Worm (Caenorhabditis elegans) whole organism, L2 larva: Measurements from ENCODE around the gene algn-12.

Source experiments
- C34F6.9 ChIP-seq: fragments of 150-350 bp; optimal IDR thresholded peaks from 2 replicates; lab custom pipeline; 2014; ENCODE audit warnings: missing biosample characterization, missing genetic modification characterization
- R02D3.7 ChIP-seq: fragments of 150-350 bp; optimal IDR thresholded peaks from 2 replicates; lab custom pipeline; 2014; ENCODE audit warnings: missing biosample characterization, missing genetic modification characterization
- ZK546.5 ChIP-seq: sonication (generic microtip); optimal IDR thresholded peaks from 2 replicates; lab custom pipeline; 2017; ENCODE audit warnings: missing biosample characterization, missing genetic modification characterization
- alr-1 ChIP-seq: fragments of 150-350 bp; optimal IDR thresholded peaks from 2 replicates; lab custom pipeline; 2014; ENCODE audit warnings: missing biosample characterization, missing genetic modification characterization
- aly-2 ChIP-seq: fragments of 150-350 bp; optimal IDR thresholded peaks from 2 replicates; lab custom pipeline; 2014; ENCODE audit warnings: missing biosample characterization, missing genetic modification characterization
- ama-1 ChIP-seq: fragments of 150-350 bp; optimal IDR thresholded peaks from 2 replicates; lab custom pipeline; 2018; ENCODE audit warnings: inconsistent platforms
- blmp-1 ChIP-seq: sonication (generic microtip); optimal IDR thresholded peaks from 2 replicates; lab custom pipeline; 2017; ENCODE audit warnings: missing genetic modification characterization, mild to moderate bottlenecking, missing compliant biosample characterization, antibody characterized with exemption, moderate library complexity; ENCODE audit not compliant: insufficient read depth
- ceh-16 ChIP-seq: fragments of 150-350 bp; optimal IDR thresholded peaks from 2 replicates; lab custom pipeline; 2014; ENCODE audit warnings: missing biosample characterization, missing genetic modification characterization
- crh-2 ChIP-seq: sonication (generic microtip); optimal IDR thresholded peaks from 2 replicates; lab custom pipeline; 2017; ENCODE audit warnings: missing biosample characterization, missing genetic modification characterization
- dmd-4 ChIP-seq: sonication (generic microtip); optimal IDR thresholded peaks from 2 replicates; lab custom pipeline; 2017; ENCODE audit warnings: missing biosample characterization, missing genetic modification characterization
- egl-27 ChIP-seq: sonication (generic microtip); optimal IDR thresholded peaks from 3 replicates; lab custom pipeline; 2017; ENCODE audit warnings: missing biosample characterization, missing genetic modification reagents, missing genetic modification characterization
- elt-1 ChIP-seq: fragments of 150-350 bp; optimal IDR thresholded peaks from 2 replicates; lab custom pipeline; 2014; ENCODE audit warnings: missing biosample characterization, missing genetic modification characterization
- elt-3 ChIP-seq: sonication (generic microtip); optimal IDR thresholded peaks from 2 replicates; lab custom pipeline; 2017; ENCODE audit warnings: missing biosample characterization, missing genetic modification characterization
- gmeb-1 ChIP-seq: fragments of 150-350 bp; optimal IDR thresholded peaks from 2 replicates; lab custom pipeline; 2014; ENCODE audit warnings: missing biosample characterization, missing genetic modification characterization
- lin-11 ChIP-seq: fragments of 150-350 bp; sonication (generic microtip); optimal IDR thresholded peaks from 2 replicates; lab custom pipeline; 2014; ENCODE audit warnings: missing biosample characterization, missing genetic modification characterization, inconsistent platforms, mixed read lengths
- lsy-2 ChIP-seq, 2 experiments: fragments of 150-350 bp in 1 of 2; sonication (generic microtip) in 1 of 2; optimal IDR thresholded peaks; 2 replicates each; lab custom pipeline; 2014 to 2017; ENCODE audit warnings: missing biosample characterization in 2 of 2, missing genetic modification characterization in 2 of 2
- nhr-10 ChIP-seq: sonication (generic microtip); optimal IDR thresholded peaks from 2 replicates; lab custom pipeline; 2017; ENCODE audit warnings: missing biosample characterization, missing genetic modification characterization
- nhr-12 ChIP-seq: fragments of 150-350 bp; optimal IDR thresholded peaks from 2 replicates; lab custom pipeline; 2014; ENCODE audit warnings: missing biosample characterization, missing genetic modification characterization
- nhr-129 ChIP-seq: fragments of 150-350 bp; optimal IDR thresholded peaks from 2 replicates; lab custom pipeline; 2014; ENCODE audit warnings: missing biosample characterization, missing genetic modification characterization
- nhr-21 ChIP-seq: fragments of 150-350 bp; optimal IDR thresholded peaks from 2 replicates; lab custom pipeline; 2014; ENCODE audit warnings: missing biosample characterization, missing genetic modification characterization
- nhr-237 ChIP-seq: fragments of 150-350 bp; optimal IDR thresholded peaks from 2 replicates; lab custom pipeline; 2014; ENCODE audit warnings: missing biosample characterization, missing genetic modification characterization
- nhr-25 ChIP-seq: fragments of 150-350 bp; sonication (generic microtip); optimal IDR thresholded peaks from 3 replicates; lab custom pipeline; 2014; ENCODE audit warnings: missing biosample characterization, missing genetic modification characterization
- nhr-77 ChIP-seq: fragments of 150-350 bp; optimal IDR thresholded peaks from 2 replicates; lab custom pipeline; 2014; ENCODE audit warnings: missing biosample characterization, missing genetic modification characterization
- peb-1 ChIP-seq: fragments of 150-350 bp; optimal IDR thresholded peaks from 2 replicates; lab custom pipeline; 2014; ENCODE audit warnings: missing biosample characterization, missing genetic modification characterization
- skn-1 ChIP-seq: sonication (generic microtip); optimal IDR thresholded peaks from 2 replicates; lab custom pipeline; 2017; ENCODE audit warnings: missing biosample characterization, missing genetic modification characterization
- sma-3 ChIP-seq: sonication (generic microtip); optimal IDR thresholded peaks from 2 replicates; lab custom pipeline; 2016; ENCODE audit warnings: missing genetic modification reagents, missing genetic modification characterization, missing compliant biosample characterization
- sma-9 ChIP-seq, 2 experiments: fragments of 150-350 bp in 1 of 2; sonication (generic microtip) in 1 of 2; optimal IDR thresholded peaks; 2 replicates each; lab custom pipeline; 2014 to 2016; ENCODE audit warnings: missing genetic modification characterization in 2 of 2, mild to moderate bottlenecking in 1 of 2, missing biosample characterization in 1 of 2, missing compliant biosample characterization in 1 of 2, missing genetic modification reagents in 1 of 2, moderate library complexity in 1 of 2
- snpc-4 ChIP-seq: fragments of 150-350 bp; optimal IDR thresholded peaks from 2 replicates; lab custom pipeline; 2014; ENCODE audit warnings: missing biosample characterization, missing genetic modification characterization
- unc-62 ChIP-seq: fragments of 150-350 bp; optimal IDR thresholded peaks from 2 replicates; lab custom pipeline; 2014; ENCODE audit warnings: missing biosample characterization, missing genetic modification reagents, missing genetic modification characterization
- zag-1 ChIP-seq: fragments of 150-350 bp; optimal IDR thresholded peaks from 2 replicates; lab custom pipeline; 2014; ENCODE audit warnings: missing biosample characterization, missing genetic modification characterization
- ztf-11 ChIP-seq: sonication (generic microtip); optimal IDR thresholded peaks from 2 replicates; lab custom pipeline; 2017; ENCODE audit warnings: missing biosample characterization, missing genetic modification characterization
- ztf-4 ChIP-seq: fragments of 150-350 bp; optimal IDR thresholded peaks from 2 replicates; lab custom pipeline; 2014; ENCODE audit warnings: missing biosample characterization, missing genetic modification characterization

algn-12 gene

ce11 chrV:8043664-8044063 is 8.8 kb downstream of the algn-12 start:
- TF ChIP-seq elt-1 (tag; lab: Kevin White, UChicago) (peak; percentile 9), alr-1 (tag; lab: Kevin White, UChicago) (no peak), nhr-21 (tag; lab: Kevin White, UChicago) (peak; percentile 11), blmp-1 (tag; lab: Kevin White, UChicago) (peak; percentile 56), sma-9 (GFP tag; optimal IDR thresholded peaks at IDR 0.05; lab: Kevin White, UChicago) (peak; percentile 44), sma-9 (tag; optimal IDR thresholded peaks at IDR 0.05; lab: Kevin White, UChicago) (no peak), nhr-129 (tag; lab: Kevin White, UChicago) (peak; percentile 38), lin-11 (tag; lab: Kevin White, UChicago) (no peak)

ce11 chrV:8044957-8045356 is 10.0 kb downstream of the algn-12 start:
- TF ChIP-seq peb-1 (tag; lab: Kevin White, UChicago) = no peak
- TF ChIP-seq blmp-1 (tag; lab: Kevin White, UChicago) = no peak
- TF ChIP-seq sma-9 (GFP tag; optimal IDR thresholded peaks at IDR 0.05; lab: Kevin White, UChicago) = peak; percentile 15
- no peak for TF ChIP-seq sma-9 (tag; optimal IDR thresholded peaks at IDR 0.05; lab: Kevin White, UChicago)
- TF ChIP-seq crh-2 (tag; lab: Kevin White, UChicago) = peak; percentile 4
- TF ChIP-seq sma-3 (GFP tag; lab: Kevin White, UChicago) = peak; percentile 21
- peak; percentile 44 for TF ChIP-seq nhr-21 (tag; lab: Kevin White, UChicago)
- peak; percentile 81 for TF ChIP-seq ceh-16 (tag; lab: Kevin White, UChicago)
- no peak for TF ChIP-seq unc-62 (GFP tag; lab: Kevin White, UChicago)
- peak; percentile 71 for TF ChIP-seq nhr-25 (tag; lab: Kevin White, UChicago)
- TF ChIP-seq alr-1 (tag; lab: Kevin White, UChicago) = no peak
- peak; percentile 40 for TF ChIP-seq egl-27 (tag; lab: Kevin White, UChicago)
- TF ChIP-seq R02D3.7 (tag; lab: Kevin White, UChicago) = no peak
- TF ChIP-seq ztf-4 (tag; lab: Kevin White, UChicago) = no peak
- TF ChIP-seq snpc-4 (tag; lab: Kevin White, UChicago) = no peak

ce11 chrV:8046706-8047105 is 11.8 kb downstream of the algn-12 start, which contains the start of gene ZC513.3:
ZC513.3 (plus strand) TSS chrV:8047006.
- no peak for TF ChIP-seq dmd-4 (tag; lab: Kevin White, UChicago)
- no peak for TF ChIP-seq peb-1 (tag; lab: Kevin White, UChicago)
- TF ChIP-seq blmp-1 (tag; lab: Kevin White, UChicago) = no peak
- TF ChIP-seq nhr-237 (tag; lab: Kevin White, UChicago) = no peak
- no peak for TF ChIP-seq R02D3.7 (tag; lab: Kevin White, UChicago)
- no peak for TF ChIP-seq ama-1
- TF ChIP-seq skn-1 (tag; lab: Kevin White, UChicago) = no peak
- no peak for TF ChIP-seq ztf-4 (tag; lab: Kevin White, UChicago)
- no peak for TF ChIP-seq sma-9 (GFP tag; optimal IDR thresholded peaks at IDR 0.05; lab: Kevin White, UChicago)
- no peak for TF ChIP-seq sma-9 (tag; optimal IDR thresholded peaks at IDR 0.05; lab: Kevin White, UChicago)
- no peak for TF ChIP-seq gmeb-1 (tag; lab: Kevin White, UChicago)
- no peak for TF ChIP-seq aly-2

- TF ChIP-seq ama-1 = no peak
- TF ChIP-seq elt-3 (tag; lab: Kevin White, UChicago) = no peak
- TF ChIP-seq ZK546.5 (tag; lab: Kevin White, UChicago) = no peak
- no peak for TF ChIP-seq C34F6.9 (tag; lab: Kevin White, UChicago)
- no peak for TF ChIP-seq nhr-25 (tag; lab: Kevin White, UChicago)
- no peak for TF ChIP-seq zag-1 (tag; lab: Kevin White, UChicago)
- TF ChIP-seq crh-2 (tag; lab: Kevin White, UChicago) = no peak
Measured at ce11 chrV:8050059-8050677, 15.3 kb downstream of the algn-12 start.

ce11 chrV:8050811-8051210 is 15.9 kb downstream of the algn-12 start, which contains the start of gene col-43:
col-43 (minus strand) TSS chrV:8050911.
- no peak for TF ChIP-seq nhr-10 (tag; lab: Kevin White, UChicago)
- no peak for TF ChIP-seq ztf-4 (tag; lab: Kevin White, UChicago)
- no peak for TF ChIP-seq ama-1
- TF ChIP-seq nhr-77 (tag; lab: Kevin White, UChicago) = no peak
- no peak for TF ChIP-seq ztf-11 (tag; lab: Kevin White, UChicago)
- TF ChIP-seq lsy-2 (tag; optimal IDR thresholded peaks at IDR 0.05; lab: Kevin White, UChicago) = no peak
- TF ChIP-seq sma-9 (GFP tag; optimal IDR thresholded peaks at IDR 0.05; lab: Kevin White, UChicago) = no peak
- no peak for TF ChIP-seq sma-9 (tag; optimal IDR thresholded peaks at IDR 0.05; lab: Kevin White, UChicago)
- no peak for TF ChIP-seq blmp-1 (tag; lab: Kevin White, UChicago)
- TF ChIP-seq R02D3.7 (tag; lab: Kevin White, UChicago) = no peak
- no peak for TF ChIP-seq aly-2
- no peak for TF ChIP-seq nhr-12 (tag; lab: Kevin White, UChicago)
- no peak for TF ChIP-seq lin-11 (tag; lab: Kevin White, UChicago)
